Fruit fly (Drosophila melanogaster) whole organism, wandering third instar larva: Measurements from ENCODE around the gene CG6290.

Experiments used
- HLH106 ChIP-seq: fragments of 200-800 bp; optimal IDR thresholded peaks from 3 replicates; lab custom pipeline; 2019; ENCODE audit warnings: missing biosample characterization, mild to moderate bottlenecking, missing genetic modification characterization, moderate library complexity
- Sp1 ChIP-seq: fragments of 200-800 bp; sonication (Bioruptor generic); optimal IDR thresholded peaks from 3 replicates; lab custom pipeline; 2019; ENCODE audit warnings: missing biosample characterization, mild to moderate bottlenecking, missing genetic modification characterization, moderate library complexity
- Vsx2 ChIP-seq: fragments of 200-300, 225-300 bp; sonication (Bioruptor generic); optimal IDR thresholded peaks from 2 replicates; lab custom pipeline; 2018; ENCODE audit warnings: missing biosample characterization, missing genetic modification characterization; ENCODE audit not compliant: partially characterized antibody
- pan ChIP-seq: fragments of >200 bp; optimal IDR thresholded peaks from 2 replicates; lab custom pipeline; 2017
- sage ChIP-seq: fragments of 200-800 bp; sonication (Bioruptor generic); optimal IDR thresholded peaks from 2 replicates; lab custom pipeline; 2016; ENCODE audit warnings: missing biosample characterization, mild to moderate bottlenecking, missing genetic modification characterization
- usp ChIP-seq: fragments of >200 bp; optimal IDR thresholded peaks from 2 replicates; lab custom pipeline; 2017; ENCODE audit warnings: missing biosample characterization, missing genetic modification characterization

DNA sequence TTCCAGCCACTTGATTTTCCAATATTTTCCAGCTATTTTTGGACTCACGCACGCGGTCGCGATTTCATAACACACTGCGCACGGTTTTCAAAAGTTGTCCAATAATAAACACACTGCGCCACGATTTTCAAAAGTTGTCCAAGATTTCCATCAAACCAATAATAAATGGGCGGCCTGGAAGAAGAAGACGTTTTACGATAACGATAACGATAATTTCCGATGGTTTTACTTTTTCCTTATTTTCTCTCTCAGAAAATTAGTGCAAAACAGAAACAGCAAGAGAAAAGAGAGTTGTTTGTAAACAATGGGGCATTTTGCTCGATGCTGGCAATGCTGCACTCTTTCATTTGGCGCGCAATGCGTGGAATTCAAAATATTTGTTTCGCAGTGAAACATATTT is 27.4 kb upstream of the CG6290 start, which contains the start of gene Nt5b:
- TF ChIP-seq HLH106 (tag; lab: Kevin White, UChicago) (no peak), pan (no peak), Vsx2 (GFP tag; lab: Kevin White, UChicago) (no peak), usp (GFP tag; lab: Kevin White, UChicago) (no peak), Sp1 (no peak), sage (GFP tag; lab: Kevin White, UChicago) (no peak)
